Worm (Caenorhabditis elegans) whole organism, L2 larva: ENCODE data around the gene nep-12.

Experiments used
- C34F6.9 ChIP-seq: fragments of 150-350 bp; optimal IDR thresholded peaks from 2 replicates; lab custom pipeline; 2014; ENCODE audit warnings: missing biosample characterization, missing genetic modification characterization
- F13H6.1 ChIP-seq: sonication (generic microtip); optimal IDR thresholded peaks from 2 replicates; lab custom pipeline; 2016; ENCODE audit warnings: missing genetic modification characterization, missing compliant biosample characterization
- Y55F3AM.14 ChIP-seq: fragments of 200-800 bp; sonication (Bioruptor generic); optimal IDR thresholded peaks from 2 replicates; lab custom pipeline; 2018; ENCODE audit warnings: mild to moderate bottlenecking, missing genetic modification characterization, missing compliant biosample characterization
- alr-1 ChIP-seq: fragments of 150-350 bp; optimal IDR thresholded peaks from 2 replicates; lab custom pipeline; 2014; ENCODE audit warnings: missing biosample characterization, missing genetic modification characterization
- aly-2 ChIP-seq: fragments of 150-350 bp; optimal IDR thresholded peaks from 2 replicates; lab custom pipeline; 2014; ENCODE audit warnings: missing biosample characterization, missing genetic modification characterization
- ama-1 ChIP-seq: fragments of 150-350 bp; optimal IDR thresholded peaks from 2 replicates; lab custom pipeline; 2018; ENCODE audit warnings: inconsistent platforms
- blmp-1 ChIP-seq: sonication (generic microtip); optimal IDR thresholded peaks from 2 replicates; lab custom pipeline; 2017; ENCODE audit warnings: missing genetic modification characterization, mild to moderate bottlenecking, missing compliant biosample characterization, antibody characterized with exemption, moderate library complexity; ENCODE audit not compliant: insufficient read depth
- ceh-16 ChIP-seq: fragments of 150-350 bp; optimal IDR thresholded peaks from 2 replicates; lab custom pipeline; 2014; ENCODE audit warnings: missing biosample characterization, missing genetic modification characterization
- ceh-82 ChIP-seq: fragments of 150-350 bp; optimal IDR thresholded peaks from 2 replicates; lab custom pipeline; 2014; ENCODE audit warnings: missing biosample characterization, missing genetic modification characterization
- crh-2 ChIP-seq: sonication (generic microtip); optimal IDR thresholded peaks from 2 replicates; lab custom pipeline; 2017; ENCODE audit warnings: missing biosample characterization, missing genetic modification characterization
- egl-27 ChIP-seq: sonication (generic microtip); optimal IDR thresholded peaks from 3 replicates; lab custom pipeline; 2017; ENCODE audit warnings: missing biosample characterization, missing genetic modification reagents, missing genetic modification characterization
- elt-1 ChIP-seq: fragments of 150-350 bp; optimal IDR thresholded peaks from 2 replicates; lab custom pipeline; 2014; ENCODE audit warnings: missing biosample characterization, missing genetic modification characterization
- elt-3 ChIP-seq: sonication (generic microtip); optimal IDR thresholded peaks from 2 replicates; lab custom pipeline; 2017; ENCODE audit warnings: missing biosample characterization, missing genetic modification characterization
- fos-1 ChIP-seq: fragments of 150-350 bp; optimal IDR thresholded peaks from 2 replicates; lab custom pipeline; 2014; ENCODE audit warnings: missing biosample characterization, missing genetic modification characterization
- gmeb-1 ChIP-seq: fragments of 150-350 bp; optimal IDR thresholded peaks from 2 replicates; lab custom pipeline; 2014; ENCODE audit warnings: missing biosample characterization, missing genetic modification characterization
- lin-11 ChIP-seq: fragments of 150-350 bp; sonication (generic microtip); optimal IDR thresholded peaks from 2 replicates; lab custom pipeline; 2014; ENCODE audit warnings: missing biosample characterization, missing genetic modification characterization, inconsistent platforms, mixed read lengths
- lin-13 ChIP-seq: fragments of 150-350 bp; optimal IDR thresholded peaks from 2 replicates; lab custom pipeline; 2014; ENCODE audit warnings: missing biosample characterization, missing genetic modification reagents, missing genetic modification characterization
- lin-39 ChIP-seq: fragments of 150-350 bp; optimal IDR thresholded peaks from 2 replicates; lab custom pipeline; 2014; ENCODE audit warnings: missing biosample characterization, missing genetic modification reagents, missing genetic modification characterization
- lsy-2 ChIP-seq, 2 experiments: fragments of 150-350 bp in 1 of 2; sonication (generic microtip) in 1 of 2; optimal IDR thresholded peaks; 2 replicates each; lab custom pipeline; 2014 to 2017; ENCODE audit warnings: missing biosample characterization in 2 of 2, missing genetic modification characterization in 2 of 2
- mab-5 ChIP-seq: fragments of 150-350 bp; optimal IDR thresholded peaks from 2 replicates; lab custom pipeline; 2014; ENCODE audit warnings: missing biosample characterization, missing genetic modification characterization
- mbf-1 ChIP-seq: sonication (generic microtip); optimal IDR thresholded peaks from 2 replicates; lab custom pipeline; 2017; ENCODE audit warnings: missing biosample characterization, missing genetic modification characterization
- mdl-1 ChIP-seq, 2 experiments: fragments of 150-350 bp in 1 of 2; sonication (generic microtip) in 1 of 2; optimal IDR thresholded peaks; 2 replicates each; lab custom pipeline; 2017; ENCODE audit warnings: missing biosample characterization in 2 of 2, missing genetic modification characterization in 2 of 2
- nhr-10 ChIP-seq: sonication (generic microtip); optimal IDR thresholded peaks from 2 replicates; lab custom pipeline; 2017; ENCODE audit warnings: missing biosample characterization, missing genetic modification characterization
- nhr-11 ChIP-seq: fragments of 150-350 bp; optimal IDR thresholded peaks from 2 replicates; lab custom pipeline; 2014; ENCODE audit warnings: missing biosample characterization, missing genetic modification characterization
- nhr-12 ChIP-seq: fragments of 150-350 bp; optimal IDR thresholded peaks from 2 replicates; lab custom pipeline; 2014; ENCODE audit warnings: missing biosample characterization, missing genetic modification characterization
- nhr-23 ChIP-seq: fragments of 150-350 bp; optimal IDR thresholded peaks from 2 replicates; lab custom pipeline; 2014; ENCODE audit warnings: missing biosample characterization, missing genetic modification reagents, missing genetic modification characterization
- nhr-237 ChIP-seq: fragments of 150-350 bp; optimal IDR thresholded peaks from 2 replicates; lab custom pipeline; 2014; ENCODE audit warnings: missing biosample characterization, missing genetic modification characterization
- nhr-25 ChIP-seq: fragments of 150-350 bp; sonication (generic microtip); optimal IDR thresholded peaks from 3 replicates; lab custom pipeline; 2014; ENCODE audit warnings: missing biosample characterization, missing genetic modification characterization
- nhr-6 ChIP-seq: fragments of 150-350 bp; optimal IDR thresholded peaks from 2 replicates; lab custom pipeline; 2014; ENCODE audit warnings: missing biosample characterization, missing genetic modification characterization
- sem-4 ChIP-seq: fragments of 150-350 bp; optimal IDR thresholded peaks from 2 replicates; lab custom pipeline; 2014; ENCODE audit warnings: missing biosample characterization, missing genetic modification reagents, missing genetic modification characterization
- sma-3 ChIP-seq: sonication (generic microtip); optimal IDR thresholded peaks from 2 replicates; lab custom pipeline; 2016; ENCODE audit warnings: missing genetic modification reagents, missing genetic modification characterization, missing compliant biosample characterization
- sma-9 ChIP-seq, 2 experiments: fragments of 150-350 bp in 1 of 2; sonication (generic microtip) in 1 of 2; optimal IDR thresholded peaks; 2 replicates each; lab custom pipeline; 2014 to 2016; ENCODE audit warnings: missing genetic modification characterization in 2 of 2, mild to moderate bottlenecking in 1 of 2, missing biosample characterization in 1 of 2, missing compliant biosample characterization in 1 of 2, missing genetic modification reagents in 1 of 2, moderate library complexity in 1 of 2
- unc-39 ChIP-seq: fragments of 150-350 bp; optimal IDR thresholded peaks from 2 replicates; lab custom pipeline; 2014; ENCODE audit warnings: missing biosample characterization, missing genetic modification characterization
- unc-55 ChIP-seq: fragments of 150-350 bp; sonication (generic microtip); optimal IDR thresholded peaks from 3 replicates; lab custom pipeline; 2014; ENCODE audit warnings: missing biosample characterization, missing genetic modification reagents, missing genetic modification characterization
- unc-62 ChIP-seq: fragments of 150-350 bp; optimal IDR thresholded peaks from 2 replicates; lab custom pipeline; 2014; ENCODE audit warnings: missing biosample characterization, missing genetic modification reagents, missing genetic modification characterization
- zag-1 ChIP-seq: fragments of 150-350 bp; optimal IDR thresholded peaks from 2 replicates; lab custom pipeline; 2014; ENCODE audit warnings: missing biosample characterization, missing genetic modification characterization
- ztf-1 ChIP-seq: fragments of 200-800 bp; sonication (Bioruptor generic); conservative IDR thresholded peaks from 2 replicates; pipeline ENCODE4 v1.3.6; 2022; ENCODE audit warnings: missing genetic modification characterization, missing compliant biosample characterization
- ztf-11 ChIP-seq: sonication (generic microtip); optimal IDR thresholded peaks from 2 replicates; lab custom pipeline; 2017; ENCODE audit warnings: missing biosample characterization, missing genetic modification characterization
- ztf-4 ChIP-seq: fragments of 150-350 bp; optimal IDR thresholded peaks from 2 replicates; lab custom pipeline; 2014; ENCODE audit warnings: missing biosample characterization, missing genetic modification characterization

nep-12 gene

DNA sequence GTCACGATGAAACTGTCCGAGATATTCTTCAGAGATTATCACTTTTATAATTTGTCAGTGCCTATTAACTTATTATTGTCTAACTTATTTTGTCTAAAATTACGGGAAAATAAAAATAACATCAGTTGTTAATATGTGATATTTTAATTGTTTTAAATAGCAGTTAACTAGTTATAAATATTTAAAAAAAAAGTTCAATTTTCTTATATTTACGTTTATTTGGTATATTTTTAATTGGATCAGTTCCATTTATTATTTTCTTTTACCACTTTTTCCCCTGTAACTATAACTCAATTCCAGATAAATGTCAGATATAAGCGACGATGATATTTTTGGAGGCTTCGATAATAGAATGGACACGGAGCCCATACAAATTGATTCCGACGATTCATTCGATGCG is 11.1 kb upstream of the nep-12 start, which contains the start of gene C33F10.4:
TSS of gene C33F10.4 (plus strand) at position 301 of the 400 bp plus-strand sequence.
- TF ChIP-seq ztf-4 (tag; lab: Kevin White, UChicago) = no peak
- TF ChIP-seq egl-27 (tag; lab: Kevin White, UChicago) = no peak
- TF ChIP-seq nhr-10 (tag; lab: Kevin White, UChicago) = no peak
- no peak for TF ChIP-seq F13H6.1 (tag; lab: Kevin White, UChicago)
- TF ChIP-seq gmeb-1 (tag; lab: Kevin White, UChicago) = no peak
- TF ChIP-seq zag-1 (tag; lab: Kevin White, UChicago) = no peak
- TF ChIP-seq lin-11 = no peak
- TF ChIP-seq nhr-6 = no peak
- no peak for TF ChIP-seq sem-4 (tag; lab: Kevin White, UChicago)
- no peak for TF ChIP-seq nhr-12 (tag; lab: Kevin White, UChicago)
- no peak for TF ChIP-seq aly-2 (tag; lab: Kevin White, UChicago)
- no peak for TF ChIP-seq elt-3 (tag; lab: Kevin White, UChicago)
- TF ChIP-seq crh-2 (tag; lab: Kevin White, UChicago) = no peak
- no peak for TF ChIP-seq mab-5 (tag; lab: Kevin White, UChicago)
- TF ChIP-seq fos-1 (tag; lab: Kevin White, UChicago) = no peak
- TF ChIP-seq sma-9 (GFP tag; optimal IDR thresholded peaks at IDR 0.05; lab: Kevin White, UChicago) = no peak
- TF ChIP-seq sma-9 (tag; optimal IDR thresholded peaks at IDR 0.05; lab: Kevin White, UChicago) = no peak

DNA sequence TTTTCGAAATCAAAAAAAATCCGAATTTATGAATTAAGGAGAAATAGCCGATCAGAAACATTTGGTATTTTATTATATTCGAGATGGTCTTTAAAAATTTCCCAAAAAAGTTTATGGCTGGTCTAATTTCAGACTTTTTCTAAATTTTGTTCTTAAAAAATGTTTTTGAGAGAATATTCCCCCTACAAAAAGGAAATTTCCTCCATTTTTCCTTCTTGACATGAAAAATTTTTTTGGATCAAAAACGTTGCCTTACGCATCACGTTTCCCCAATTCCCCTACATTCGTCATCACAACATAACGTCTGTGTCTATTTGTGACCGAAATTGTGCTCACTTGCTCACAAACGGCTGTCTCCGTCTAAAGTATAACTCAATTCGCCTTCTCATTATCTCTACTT is 9.0 kb upstream of the nep-12 start:
- TF ChIP-seq ztf-11 = no peak
- TF ChIP-seq fos-1 (tag; lab: Kevin White, UChicago) = no peak
- no peak for TF ChIP-seq lin-13 (GFP tag; lab: Kevin White, UChicago)
- TF ChIP-seq unc-39 = no peak
- no peak for TF ChIP-seq ceh-16 (tag; lab: Kevin White, UChicago)
- TF ChIP-seq lin-11 = no peak
- TF ChIP-seq blmp-1 (tag; lab: Kevin White, UChicago) = no peak
- TF ChIP-seq nhr-25 (tag; lab: Kevin White, UChicago) = no peak
- TF ChIP-seq egl-27 (tag; lab: Kevin White, UChicago) = no peak
- TF ChIP-seq nhr-10 (tag; lab: Kevin White, UChicago) = no peak
- TF ChIP-seq unc-55 (GFP tag; lab: Kevin White, UChicago) = no peak

DNA sequence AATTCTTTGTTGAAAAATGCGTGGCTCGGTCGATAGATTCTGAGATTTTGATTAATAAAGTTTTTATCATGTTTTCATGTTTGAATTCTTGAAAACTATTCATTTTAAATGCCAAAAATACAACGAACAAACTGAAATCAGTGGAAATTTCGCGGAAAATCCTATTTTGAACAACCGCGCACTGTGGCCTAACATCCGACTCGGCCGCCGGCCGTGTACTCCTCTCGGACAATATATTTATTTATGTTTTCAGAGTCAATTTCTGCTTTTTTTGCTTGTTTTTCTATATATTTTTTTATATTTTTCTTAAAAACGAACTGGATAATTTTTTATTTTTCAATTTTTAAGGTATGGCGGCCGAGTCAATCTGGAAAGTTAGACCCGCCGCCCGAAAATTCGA is 6.9 kb upstream of the nep-12 start, which contains the start of gene F26G1.1:
TSS of gene F26G1.1 (plus strand) at position 347 of the 400 bp plus-strand sequence.
- TF ChIP-seq mab-5 (tag; lab: Kevin White, UChicago) = peak; percentile 51
- no peak for TF ChIP-seq egl-27 (tag; lab: Kevin White, UChicago)
- no peak for TF ChIP-seq unc-62 (GFP tag; lab: Kevin White, UChicago)
- TF ChIP-seq lin-39 (tag; lab: Kevin White, UChicago) = no peak
- no peak for TF ChIP-seq nhr-11 (tag; lab: Kevin White, UChicago)
- no peak for TF ChIP-seq fos-1 (tag; lab: Kevin White, UChicago)
- no peak for TF ChIP-seq nhr-237 (tag; lab: Kevin White, UChicago)
- TF ChIP-seq ceh-82 (tag; lab: Kevin White, UChicago) = no peak
- TF ChIP-seq nhr-10 (tag; lab: Kevin White, UChicago) = no peak
- TF ChIP-seq C34F6.9 (tag; lab: Kevin White, UChicago) = peak; percentile 55
- no peak for TF ChIP-seq alr-1 (tag; lab: Kevin White, UChicago)
- peak; percentile 15 for TF ChIP-seq lin-13 (GFP tag; lab: Kevin White, UChicago)
- no peak for TF ChIP-seq elt-3 (tag; lab: Kevin White, UChicago)
- no peak for TF ChIP-seq Y55F3AM.14 (GFP tag; lab: Kevin White, UChicago)
- no peak for TF ChIP-seq mbf-1
- TF ChIP-seq elt-1 (tag; lab: Kevin White, UChicago) = no peak
- TF ChIP-seq F13H6.1 (tag; lab: Kevin White, UChicago) = peak; percentile 63
- TF ChIP-seq lin-11 = no peak
- TF ChIP-seq unc-39 = no peak
- peak; percentile 26 for TF ChIP-seq crh-2 (tag; lab: Kevin White, UChicago)
- TF ChIP-seq nhr-25 (tag; lab: Kevin White, UChicago) = no peak
- TF ChIP-seq nhr-23 (tag; lab: Kevin White, UChicago) = no peak
- TF ChIP-seq aly-2 (tag; lab: Kevin White, UChicago) = no peak
- peak; percentile 78 for TF ChIP-seq sma-3 (GFP tag; lab: Kevin White, UChicago)
- TF ChIP-seq gmeb-1 (tag; lab: Kevin White, UChicago) = peak; percentile 94
- TF ChIP-seq ztf-1 (GFP tag; lab: Robert Waterston, UW) = no peak
- TF ChIP-seq lsy-2 (tag; optimal IDR thresholded peaks at IDR 0.05; lab: Kevin White, UChicago) = peak; percentile 60 to 76
- no peak for TF ChIP-seq blmp-1 (tag; lab: Kevin White, UChicago)
- TF ChIP-seq nhr-12 (tag; lab: Kevin White, UChicago) = no peak
- TF ChIP-seq zag-1 (tag; lab: Kevin White, UChicago) = no peak
- TF ChIP-seq sma-9 (GFP tag; optimal IDR thresholded peaks at IDR 0.05; lab: Kevin White, UChicago) = peak; percentile 76
- no peak for TF ChIP-seq sma-9 (tag; optimal IDR thresholded peaks at IDR 0.05; lab: Kevin White, UChicago)
- TF ChIP-seq mdl-1 (tag; optimal IDR thresholded peaks at IDR 0.05; lab: Kevin White, UChicago) = no peak
- TF ChIP-seq ama-1 (lab: Kevin White, UChicago) = no peak
